Worm (Caenorhabditis elegans) whole organism, young adult: ENCODE data around the gene bet-2.

Source experiments
- F49E8.2 ChIP-seq: sonication (generic microtip); optimal IDR thresholded peaks from 3 replicates; lab custom pipeline; 2017; ENCODE audit warnings: missing genetic modification characterization, mild to moderate bottlenecking, missing compliant biosample characterization, antibody characterized with exemption, moderate library complexity; ENCODE audit not compliant: insufficient read depth
- aptf-2 ChIP-seq: fragments of 200-800 bp; sonication (Bioruptor generic); conservative IDR thresholded peaks from 2 replicates; pipeline ENCODE4 v1.3.6; 2022; ENCODE audit warnings: missing genetic modification reagents, missing genetic modification characterization, missing compliant biosample characterization
- cebp-2 ChIP-seq: fragments of 200-800 bp; sonication (Bioruptor generic); IDR thresholded peaks from 2 replicates; pipeline ENCODE4 v1.3.6; 2022; ENCODE audit warnings: missing genetic modification characterization, missing compliant biosample characterization
- ceh-58 ChIP-seq: fragments of 200-800 bp; sonication (Bioruptor generic); IDR thresholded peaks from 2 replicates; pipeline ENCODE4 v1.3.6; 2022; ENCODE audit warnings: missing genetic modification characterization, missing compliant biosample characterization
- ceh-79 ChIP-seq: sonication (generic microtip); optimal IDR thresholded peaks from 2 replicates; lab custom pipeline; 2017; ENCODE audit warnings: mild to moderate bottlenecking, missing genetic modification characterization, missing compliant biosample characterization
- ekl-4 ChIP-seq: fragments of 200-800 bp; sonication (Bioruptor generic); IDR thresholded peaks from 2 replicates; pipeline ENCODE4 v1.3.6; 2022; ENCODE audit warnings: missing genetic modification reagents, missing genetic modification characterization, missing compliant biosample characterization
- him-1 ChIP-seq: sonication (generic microtip); optimal IDR thresholded peaks from 2 replicates; lab custom pipeline; 2016; ENCODE audit warnings: missing genotype, missing genetic modification reagents, missing genetic modification characterization, missing compliant biosample characterization
- lin-26 ChIP-seq: fragments of 200-800 bp; sonication (Bioruptor generic); IDR thresholded peaks from 2 replicates; pipeline ENCODE4 v1.3.6; 2022; ENCODE audit warnings: missing genetic modification reagents, missing genetic modification characterization, missing compliant biosample characterization
- lsl-1 ChIP-seq: fragments of 200-800 bp; sonication (Bioruptor generic); optimal IDR thresholded peaks from 2 replicates; lab custom pipeline; 2018; ENCODE audit warnings: mild to moderate bottlenecking, missing genetic modification characterization, moderate library complexity, missing compliant biosample characterization
- mcd-1 ChIP-seq: fragments of 200-800 bp; sonication (Bioruptor generic); IDR thresholded peaks from 2 replicates; pipeline ENCODE4 v1.3.6; 2022; ENCODE audit warnings: missing genetic modification reagents, missing genetic modification characterization, missing compliant biosample characterization
- nfya-1 ChIP-seq: sonication (generic microtip); optimal IDR thresholded peaks from 2 replicates; lab custom pipeline; 2017; ENCODE audit warnings: antibody characterized with exemption, missing compliant biosample characterization, missing genetic modification characterization, borderline replicate concordance; ENCODE audit not compliant: insufficient read depth
- rpc-1 ChIP-seq, 2 experiments: fragments of 150-350 bp in 1 of 2; sonication (generic microtip) in 1 of 2; optimal IDR thresholded peaks; 2 replicates each; lab custom pipeline; 2014 to 2018; ENCODE audit warnings: missing biosample characterization in 1 of 2, missing genetic modification characterization in 1 of 2, missing genetic modification reagents in 1 of 2, missing genotype in 1 of 2

DNA sequence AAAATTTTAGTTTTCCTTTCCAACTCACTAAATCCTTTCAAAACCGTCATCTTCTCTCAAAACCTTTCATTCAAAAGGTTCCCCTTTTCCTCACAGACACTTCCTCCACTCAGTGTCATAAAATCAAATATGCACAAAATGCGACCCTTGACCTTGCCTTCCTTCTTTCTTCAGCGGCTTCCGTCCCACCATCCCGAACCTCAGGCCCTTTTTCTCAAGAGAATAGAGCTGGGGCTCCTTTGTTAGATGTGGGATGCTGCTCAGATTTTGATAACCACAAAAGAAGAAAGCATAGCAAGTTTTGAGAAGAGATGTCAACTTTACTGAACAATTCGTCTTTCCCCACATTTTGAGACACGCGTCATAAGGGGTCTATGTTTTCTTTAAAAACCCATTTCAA, 21.7 kb downstream of the bet-2 start:
- TF ChIP-seq mcd-1 (GFP tag; lab: Robert Waterston, UW) (no peak), him-1 (tag; lab: Kevin White, UChicago) (no peak), lsl-1 (GFP tag; lab: Kevin White, UChicago) (no peak), ceh-79 (tag; lab: Kevin White, UChicago) (no peak), rpc-1 (optimal IDR thresholded peaks at IDR 0.05; lab: Kevin White, UChicago) (no peak), rpc-1 (tag; optimal IDR thresholded peaks at IDR 0.05; lab: Kevin White, UChicago) (no peak), F49E8.2 (tag; lab: Kevin White, UChicago) (no peak), aptf-2 (no peak), nfya-1 (tag; lab: Kevin White, UChicago) (no peak), ekl-4 (GFP tag; lab: Robert Waterston, UW) (no peak), lin-26 (GFP tag; lab: Robert Waterston, UW) (no peak), cebp-2 (GFP tag; lab: Robert Waterston, UW) (no peak), ceh-58 (GFP tag; lab: Robert Waterston, UW) (no peak)
